Fruit fly (Drosophila melanogaster) whole organism, embryonic: ENCODE data around the gene CG34248.

ENCODE experiments used
- Atf-2 ChIP-seq: fragments of 200-800 bp; sonication (Bioruptor generic); optimal IDR thresholded peaks from 2 replicates; lab custom pipeline; 2016; ENCODE audit warnings: missing biosample characterization, missing genetic modification characterization
- CG1024 ChIP-seq: fragments of 200-800 bp; sonication (Bioruptor generic); IDR thresholded peaks from 2 replicates; pipeline ENCODE4 v1.3.6; 2022; ENCODE audit warnings: missing biosample characterization, missing genetic modification characterization
- CG11504 ChIP-seq: fragments of 200-800 bp; sonication (Bioruptor generic); optimal IDR thresholded peaks from 3 replicates; lab custom pipeline; 2019; ENCODE audit warnings: missing biosample characterization, mild to moderate bottlenecking, missing genetic modification characterization, moderate library complexity
- CG12219 ChIP-seq: fragments of 200-800 bp; sonication (Bioruptor generic); optimal IDR thresholded peaks from 3 replicates; lab custom pipeline; 2018; ENCODE audit warnings: missing biosample characterization, mild to moderate bottlenecking, missing genetic modification characterization
- CG1233 ChIP-seq: fragments of 200-800 bp; sonication (Bioruptor generic); optimal IDR thresholded peaks from 4 replicates; lab custom pipeline; 2018; ENCODE audit warnings: missing biosample characterization, mild to moderate bottlenecking, missing genetic modification characterization
- CG13424 ChIP-seq: fragments of 200-800 bp; sonication (Bioruptor generic); optimal IDR thresholded peaks from 2 replicates; lab custom pipeline; 2019; ENCODE audit warnings: missing biosample characterization, mild to moderate bottlenecking, missing genetic modification characterization, moderate library complexity
- CG15269 ChIP-seq: fragments of 200-800 bp; sonication (Bioruptor generic); optimal IDR thresholded peaks from 2 replicates; lab custom pipeline; 2018; ENCODE audit warnings: missing biosample characterization, mild to moderate bottlenecking, missing genetic modification characterization, moderate library complexity
- CG17186 ChIP-seq: fragments of 200-800 bp; sonication (Bioruptor generic); optimal IDR thresholded peaks from 3 replicates; lab custom pipeline; 2017; ENCODE audit warnings: missing biosample characterization, missing genetic modification reagents, missing genetic modification characterization
- CG18262 ChIP-seq: fragments of 200-800 bp; optimal IDR thresholded peaks from 3 replicates; lab custom pipeline; 2019; ENCODE audit warnings: missing biosample characterization, mild to moderate bottlenecking, missing genetic modification characterization, moderate library complexity
- CG31441 ChIP-seq: fragments of 200-800 bp; sonication (Bioruptor generic); IDR thresholded peaks from 2 replicates; pipeline ENCODE4 v1.3.6; 2022; ENCODE audit warnings: missing biosample characterization, missing genetic modification characterization
- CG6689 ChIP-seq: fragments of 200-800 bp; sonication (Bioruptor generic); IDR thresholded peaks from 2 replicates; pipeline ENCODE4 v1.3.6; 2022; ENCODE audit warnings: missing biosample characterization, missing genetic modification characterization
- CG7372 ChIP-seq: fragments of 200-800 bp; sonication (Bioruptor generic); IDR thresholded peaks from 2 replicates; pipeline ENCODE4 v1.3.6; 2022; ENCODE audit warnings: missing biosample characterization, missing genetic modification characterization
- CG7556 ChIP-seq: fragments of 200-800 bp; sonication (Bioruptor generic); optimal IDR thresholded peaks from 2 replicates; lab custom pipeline; 2017; ENCODE audit warnings: missing biosample characterization, mild to moderate bottlenecking, missing genetic modification characterization
- CG7839 ChIP-seq: fragments of 200-800 bp; sonication (Bioruptor generic); optimal IDR thresholded peaks from 3 replicates; lab custom pipeline; 2018; ENCODE audit warnings: missing biosample characterization, mild to moderate bottlenecking, missing genetic modification characterization, moderate library complexity
- CG9727 ChIP-seq: fragments of 200-800 bp; sonication (Bioruptor generic); optimal IDR thresholded peaks from 3 replicates; lab custom pipeline; 2017; ENCODE audit warnings: missing biosample characterization, mild to moderate bottlenecking, missing genetic modification characterization
- CoRest ChIP-seq: fragments of 200-800 bp; sonication (Bioruptor generic); optimal IDR thresholded peaks from 3 replicates; lab custom pipeline; 2018; ENCODE audit warnings: missing biosample characterization, mild to moderate bottlenecking, missing genetic modification characterization, moderate library complexity
- ERR ChIP-seq: fragments of 200-800 bp; sonication (Bioruptor generic); optimal IDR thresholded peaks from 2 replicates; lab custom pipeline; 2016; ENCODE audit warnings: missing biosample characterization, missing genetic modification characterization
- Fer3 ChIP-seq: fragments of 200-800 bp; sonication (Bioruptor generic); optimal IDR thresholded peaks from 2 replicates; lab custom pipeline; 2018; ENCODE audit warnings: missing biosample characterization, mild to moderate bottlenecking, missing genetic modification characterization, moderate library complexity
- Gsc ChIP-seq: fragments of 200-800 bp; sonication (Bioruptor generic); IDR thresholded peaks from 2 replicates; pipeline ENCODE4 v1.3.6; 2022; ENCODE audit warnings: missing biosample characterization, missing genetic modification characterization
- H2.0 ChIP-seq: fragments of 200-800 bp; sonication (Bioruptor generic); IDR thresholded peaks from 2 replicates; pipeline ENCODE4 v1.3.6; 2022; ENCODE audit warnings: missing biosample characterization, missing genetic modification characterization
- Hr51 ChIP-seq, 2 experiments: fragments of 200-800 bp; sonication (Bioruptor generic); optimal IDR thresholded peaks; 2 replicates in 1 of 2; 3 replicates in 1 of 2; lab custom pipeline; 2016 to 2018; ENCODE audit warnings: missing biosample characterization in 2 of 2, missing genetic modification characterization in 2 of 2, mild to moderate bottlenecking in 1 of 2, moderate library complexity in 1 of 2
- Oli ChIP-seq: fragments of 200-800 bp; sonication (Bioruptor generic); optimal IDR thresholded peaks from 2 replicates; lab custom pipeline; 2018; ENCODE audit warnings: missing biosample characterization, mild to moderate bottlenecking, missing genetic modification characterization, moderate library complexity
- PHDP ChIP-seq: fragments of 200-800 bp; sonication (Bioruptor generic); optimal IDR thresholded peaks from 3 replicates; lab custom pipeline; 2018; ENCODE audit warnings: missing biosample characterization, mild to moderate bottlenecking, missing genetic modification characterization, moderate library complexity
- Sox102F ChIP-seq: fragments of 200-800 bp; sonication (Bioruptor generic); optimal IDR thresholded peaks from 2 replicates; lab custom pipeline; 2018; ENCODE audit warnings: missing biosample characterization, mild to moderate bottlenecking, missing genetic modification characterization, moderate library complexity
- Trl ChIP-seq, 3 experiments: fragments of >200 bp in 2 of 3; fragments of 200-800 bp in 1 of 3; sonication (Bioruptor generic) in 1 of 3; optimal IDR thresholded peaks; 2 replicates in 1 of 3; 3 replicates in 2 of 3; lab custom pipeline; 2016 to 2017; ENCODE audit warnings: missing biosample characterization in 1 of 3, missing genetic modification characterization in 1 of 3
- YL-1 ChIP-seq: fragments of 200-800 bp; sonication (Bioruptor generic); optimal IDR thresholded peaks from 3 replicates; lab custom pipeline; 2017; ENCODE audit warnings: missing biosample characterization, mild to moderate bottlenecking, missing genetic modification characterization
- ash1 ChIP-seq: fragments of 200-800 bp; sonication (Bioruptor generic); optimal IDR thresholded peaks from 2 replicates; lab custom pipeline; 2018; ENCODE audit warnings: missing biosample characterization, mild to moderate bottlenecking, missing genetic modification characterization
- ci ChIP-seq: fragments of 200-800 bp; sonication (Bioruptor generic); IDR thresholded peaks from 3 replicates; pipeline ENCODE4 v1.3.6; 2022; ENCODE audit warnings: missing biosample characterization, missing genetic modification characterization
- dmrt99B ChIP-seq: fragments of 200-800 bp; sonication (Bioruptor generic); optimal IDR thresholded peaks from 2 replicates; lab custom pipeline; 2018; ENCODE audit warnings: missing biosample characterization, mild to moderate bottlenecking, missing genetic modification characterization, moderate library complexity
- dysf ChIP-seq: fragments of 200-800 bp; sonication (Bioruptor generic); IDR thresholded peaks from 3 replicates; pipeline ENCODE4 v1.3.6; 2022; ENCODE audit warnings: missing biosample characterization, missing genetic modification characterization
- gce ChIP-seq: fragments of 200-800 bp; sonication (Bioruptor generic); IDR thresholded peaks from 3 replicates; pipeline ENCODE4 v1.3.6; 2022; ENCODE audit warnings: missing biosample characterization, missing genetic modification characterization
- gem ChIP-seq: fragments of 200-800 bp; sonication (Bioruptor generic); optimal IDR thresholded peaks from 2 replicates; lab custom pipeline; 2019; ENCODE audit warnings: missing biosample characterization, mild to moderate bottlenecking, missing genetic modification characterization, moderate library complexity
- gfzf ChIP-seq: fragments of 200-800 bp; sonication (Bioruptor generic); optimal IDR thresholded peaks from 2 replicates; lab custom pipeline; 2016; ENCODE audit warnings: missing biosample characterization, mild to moderate bottlenecking, missing genetic modification characterization, moderate library complexity
- grau ChIP-seq: fragments of 200-800 bp; optimal IDR thresholded peaks from 3 replicates; lab custom pipeline; 2019; ENCODE audit warnings: missing biosample characterization, mild to moderate bottlenecking, missing genetic modification characterization, moderate library complexity
- gsb-n ChIP-seq: fragments of 200-800 bp; sonication (Bioruptor generic); optimal IDR thresholded peaks from 3 replicates; lab custom pipeline; 2018; ENCODE audit warnings: missing biosample characterization, mild to moderate bottlenecking, missing genetic modification characterization
- hkb ChIP-seq, 2 experiments: fragments of 200-800 bp in 1 of 2; fragments of >200 bp in 1 of 2; sonication (Bioruptor generic) in 1 of 2; IDR thresholded peaks in 1 of 2; optimal IDR thresholded peaks in 1 of 2; 2 replicates each; pipeline versions ENCODE4 v1.3.6 to Lab custom; 2017 to 2022; ENCODE audit warnings: missing biosample characterization in 1 of 2, missing genetic modification characterization in 1 of 2
- jigr1 ChIP-seq: fragments of 200-800 bp; sonication (Bioruptor generic); IDR thresholded peaks from 3 replicates; pipeline ENCODE4 v1.3.6; 2022; ENCODE audit warnings: missing biosample characterization, missing genetic modification characterization
- nmo ChIP-seq: fragments of 200-800 bp; sonication (Bioruptor generic); optimal IDR thresholded peaks from 2 replicates; lab custom pipeline; 2018; ENCODE audit warnings: missing biosample characterization, mild to moderate bottlenecking, missing genetic modification characterization, moderate library complexity
- prd ChIP-seq, 3 experiments: fragments of >200 bp in 2 of 3; fragments of 200-800 bp in 1 of 3; sonication (Bioruptor generic) in 1 of 3; optimal IDR thresholded peaks in 2 of 3; IDR thresholded peaks in 1 of 3; 2 replicates in 2 of 3; 3 replicates in 1 of 3; pipeline versions ENCODE4 v1.3.6 to Lab custom; 2017 to 2022; ENCODE audit warnings: missing biosample characterization in 1 of 3, missing genetic modification characterization in 1 of 3
- ranshi ChIP-seq: fragments of 200-800 bp; sonication (Bioruptor generic); IDR thresholded peaks from 2 replicates; pipeline ENCODE4 v1.3.6; 2022; ENCODE audit warnings: missing biosample characterization, missing genetic modification characterization
- row ChIP-seq: fragments of 200-800 bp; sonication (Bioruptor generic); IDR thresholded peaks from 3 replicates; pipeline ENCODE4 v1.3.6; 2022; ENCODE audit warnings: missing biosample characterization, missing genetic modification characterization
- schlank ChIP-seq: fragments of 200-800 bp; sonication (Bioruptor generic); optimal IDR thresholded peaks from 2 replicates; lab custom pipeline; 2018; ENCODE audit warnings: missing biosample characterization, mild to moderate bottlenecking, missing genetic modification characterization
- tap ChIP-seq: fragments of 200-800 bp; optimal IDR thresholded peaks from 3 replicates; lab custom pipeline; 2019; ENCODE audit warnings: missing biosample characterization, mild to moderate bottlenecking, missing genetic modification characterization, moderate library complexity
- trem ChIP-seq: fragments of 200-800 bp; optimal IDR thresholded peaks from 3 replicates; lab custom pipeline; 2019; ENCODE audit warnings: missing biosample characterization, mild to moderate bottlenecking, missing genetic modification characterization, moderate library complexity
- twi ChIP-seq: fragments of 200-800 bp; optimal IDR thresholded peaks from 2 replicates; lab custom pipeline; 2019; ENCODE audit warnings: missing biosample characterization, mild to moderate bottlenecking, missing genetic modification characterization, moderate library complexity
- unpg ChIP-seq: fragments of 200-800 bp; sonication (Bioruptor generic); optimal IDR thresholded peaks from 3 replicates; lab custom pipeline; 2018; ENCODE audit warnings: missing biosample characterization, mild to moderate bottlenecking, missing genetic modification characterization, moderate library complexity
- vfl ChIP-seq: fragments of 200-800 bp; sonication (Bioruptor generic); optimal IDR thresholded peaks from 2 replicates; lab custom pipeline; 2016; ENCODE audit warnings: missing biosample characterization, missing genetic modification characterization

The CG34248 gene

DNA sequence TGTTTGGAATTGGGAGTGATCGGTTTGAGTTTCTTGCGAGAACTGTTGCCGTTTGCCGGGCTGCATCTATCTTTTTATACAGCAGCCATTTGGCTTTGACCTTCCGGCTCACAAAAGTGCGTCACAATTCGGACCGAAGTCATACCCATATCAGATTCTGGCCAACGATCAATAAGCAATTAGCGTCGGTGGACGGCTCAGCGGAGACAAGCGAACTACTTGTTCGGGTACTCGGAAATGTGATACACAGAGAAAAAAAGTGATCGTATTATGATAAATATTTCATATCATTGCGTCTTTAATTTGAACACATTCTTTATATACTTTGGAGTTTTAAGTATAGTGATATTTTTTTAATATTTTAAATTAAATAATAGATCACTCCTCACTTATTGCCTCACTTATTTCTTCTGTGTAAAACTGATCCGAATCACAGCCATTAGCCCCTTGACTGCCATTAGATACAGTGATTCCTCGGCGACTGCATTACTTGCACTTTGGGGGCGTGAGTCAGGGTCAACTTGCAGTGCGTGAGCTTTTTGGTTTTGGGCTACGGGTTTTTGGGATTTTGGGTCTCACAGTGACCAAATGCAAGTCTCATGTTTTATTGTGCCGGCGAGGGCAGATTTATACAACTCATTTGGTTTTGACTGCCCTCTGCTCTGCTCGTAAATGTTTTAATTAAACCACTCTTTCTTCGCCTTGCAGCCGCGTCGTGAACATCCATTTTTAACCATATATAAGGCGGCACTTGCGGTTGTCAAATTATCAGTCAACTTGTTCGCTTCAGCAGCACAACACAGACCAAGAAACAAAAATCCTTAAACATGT, 35.3 kb upstream of the CG34248 start, which contains the start of the genes CG13043 and CG13063:
Gene CG13043 (minus strand): TSS at position 51 of the 831 bp plus-strand sequence.
Gene CG13063 (plus strand): TSS at position 781 of the 831 bp plus-strand sequence.
- TF ChIP-seq PHDP (peak; percentile 3), CG1024 (GFP tag; lab: Robert Waterston, UW) (no peak), CG12219 (no peak), CG15269 (tag; lab: Kevin White, UChicago) (peak; percentile 41), YL-1 (GFP tag; lab: Kevin White, UChicago) (no peak), Hr51 (GFP tag; optimal IDR thresholded peaks at IDR 0.05; lab: Kevin White, UChicago) (peak in 1 of 2 experiments; percentile 37), CG6689 (GFP tag; lab: Robert Waterston, UW) (no peak), CG17186 (GFP tag; lab: Kevin White, UChicago) (no peak), CG9727 (GFP tag; lab: Kevin White, UChicago) (no peak), Fer3 (tag; lab: Kevin White, UChicago) (no peak), gfzf (GFP tag; lab: Kevin White, UChicago) (no peak), Atf-2 (no peak), nmo (GFP tag; lab: Kevin White, UChicago) (peak; percentile 10), dysf (GFP tag; lab: Robert Waterston, UW) (0 out of 3 replicates have a peak, but pooled peaks have one; percentile 31), Gsc (GFP tag; lab: Robert Waterston, UW) (no peak), ci (GFP tag; lab: Robert Waterston, UW) (0 out of 3 replicates have a peak, but pooled peaks have one; percentile 32), dmrt99B (peak; percentile 2), CG7372 (GFP tag; lab: Robert Waterston, UW) (no peak), H2.0 (0 out of 2 replicates have a peak, but pooled peaks have one; percentile 17), jigr1 (GFP tag; lab: Robert Waterston, UW) (no peak), ERR (GFP tag; lab: Kevin White, UChicago) (no peak), Sox102F (GFP tag; lab: Kevin White, UChicago) (peak; percentile 35), CG31441 (GFP tag; lab: Robert Waterston, UW) (0 out of 2 replicates have a peak, but pooled peaks have one; percentile 23), CoRest (peak; percentile 7), unpg (peak; percentile 42), ash1 (GFP tag; lab: Kevin White, UChicago) (no peak), Oli (tag; lab: Kevin White, UChicago) (peak; percentile 22), CG7556 (peak; percentile 11), gsb-n (tag; lab: Kevin White, UChicago) (peak; percentile 58), ranshi (GFP tag; lab: Robert Waterston, UW) (no peak), row (peak; percentile 41; the same call in 1 of the 3 replicates), prd (optimal IDR thresholded peaks at IDR 0.05; lab: Kevin White, UChicago) (no peak), prd (GFP tag; IDR thresholded peaks at IDR 0.05; lab: Robert Waterston, UW) (no peak), trem (no peak), CG11504 (tag; lab: Kevin White, UChicago) (peak; percentile 59), hkb (optimal IDR thresholded peaks at IDR 0.05; lab: Kevin White, UChicago) (no peak), hkb (GFP tag; IDR thresholded peaks at IDR 0.05; lab: Robert Waterston, UW) (0 out of 2 replicates have a peak, but pooled peaks have one; percentile 25), vfl (GFP tag; lab: Kevin White, UChicago) (no peak), CG18262 (tag; lab: Kevin White, UChicago) (no peak), gce (GFP tag; lab: Robert Waterston, UW) (no peak), CG13424 (tag; lab: Kevin White, UChicago) (peak; percentile 34), schlank (tag; lab: Kevin White, UChicago) (no peak), gem (tag; lab: Kevin White, UChicago) (peak; percentile 59), grau (tag; lab: Kevin White, UChicago) (no peak), CG1233 (GFP tag; lab: Kevin White, UChicago) (no peak), CG7839 (peak; percentile 26), tap (tag; lab: Kevin White, UChicago) (peak; percentile 22), twi (tag; lab: Kevin White, UChicago) (no peak), Trl (optimal IDR thresholded peaks at IDR 0.05; lab: Kevin White, UChicago) (no peak), Trl (GFP tag; optimal IDR thresholded peaks at IDR 0.05; lab: Kevin White, UChicago) (no peak)
